Worm (Caenorhabditis elegans) whole organism, L4 larva: Measurements from ENCODE around the gene C24D10.6.

Experiments
- Y48G9A.11 ChIP-seq: fragments of 200-800 bp; sonication (Bioruptor generic); IDR thresholded peaks from 2 replicates; pipeline ENCODE4 v1.3.6; 2022; ENCODE audit warnings: missing genetic modification reagents, missing genetic modification characterization, missing compliant biosample characterization
- ZK546.5 ChIP-seq, 2 experiments: sonication (generic microtip); optimal IDR thresholded peaks; 2 replicates each; lab custom pipeline; 2017; ENCODE audit warnings: missing biosample characterization in 2 of 2, missing genetic modification characterization in 2 of 2
- lin-39 ChIP-seq: fragments of 150-350 bp; optimal IDR thresholded peaks from 2 replicates; lab custom pipeline; 2014; ENCODE audit warnings: missing biosample characterization, missing genetic modification reagents, missing genetic modification characterization
- mep-1 ChIP-seq: fragments of 150-350 bp; sonication (generic microtip); optimal IDR thresholded peaks from 3 replicates; lab custom pipeline; 2014; ENCODE audit warnings: missing biosample characterization, missing genetic modification characterization
- nhr-11 ChIP-seq: fragments of 150-350 bp; optimal IDR thresholded peaks from 2 replicates; lab custom pipeline; 2014; ENCODE audit warnings: missing biosample characterization, missing genetic modification characterization
- spr-1 ChIP-seq: sonication (generic microtip); optimal IDR thresholded peaks from 2 replicates; lab custom pipeline; 2016; ENCODE audit warnings: mild to moderate bottlenecking, missing genetic modification characterization, missing compliant biosample characterization
- zfp-3 ChIP-seq: fragments of 200-800 bp; sonication (Bioruptor generic); conservative IDR thresholded peaks from 2 replicates; pipeline ENCODE4 v1.3.6; 2022; ENCODE audit warnings: missing genetic modification reagents, missing genetic modification characterization, missing compliant biosample characterization

ce11 chrIV:5195531-5195930 lies 35.5 kb upstream of the C24D10.6 start, which contains the start of gene gpa-18:
- TF ChIP-seq Y48G9A.11 (GFP tag; lab: Robert Waterston, UW) (no peak), spr-1 (tag; lab: Kevin White, UChicago) (no peak), nhr-11 (tag; lab: Kevin White, UChicago) (no peak), ZK546.5 (tag; optimal IDR thresholded peaks at IDR 0.05; lab: Kevin White, UChicago) (no peak), zfp-3 (GFP tag; lab: Robert Waterston, UW) (no peak), lin-39 (tag; lab: Kevin White, UChicago) (no peak), mep-1 (no peak)
